Fruit fly (Drosophila melanogaster) whole organism, adult: ENCODE measurements around the gene CG10237.

Experiments used
- CG11617 ChIP-seq: fragments of 200-800 bp; sonication (Bioruptor generic); optimal IDR thresholded peaks from 2 replicates; lab custom pipeline; 2017; ENCODE audit warnings: mild to moderate bottlenecking, missing biosample characterization, missing genetic modification reagents, missing genetic modification characterization
- CG5204 ChIP-seq: fragments of 200-800 bp; sonication (Bioruptor generic); optimal IDR thresholded peaks from 2 replicates; lab custom pipeline; 2016; ENCODE audit warnings: missing biosample characterization, missing genetic modification characterization
- CG7045 ChIP-seq: fragments of 200-800 bp; sonication (Bioruptor generic); optimal IDR thresholded peaks from 2 replicates; lab custom pipeline; 2017; ENCODE audit warnings: missing biosample characterization, mild to moderate bottlenecking, missing genetic modification characterization
- Clk ChIP-seq: fragments of 200-800 bp; sonication (Bioruptor generic); optimal IDR thresholded peaks from 2 replicates; lab custom pipeline; 2017; ENCODE audit warnings: missing biosample characterization, missing genetic modification characterization
- bab1 ChIP-seq: fragments of 200-800 bp; sonication (Bioruptor generic); optimal IDR thresholded peaks from 3 replicates; lab custom pipeline; 2019; ENCODE audit warnings: missing biosample characterization, mild to moderate bottlenecking, missing genetic modification characterization, moderate library complexity
- tj ChIP-seq: fragments of 200-800 bp; sonication (Bioruptor generic); optimal IDR thresholded peaks from 3 replicates; lab custom pipeline; 2017; ENCODE audit warnings: missing biosample characterization, mild to moderate bottlenecking, missing genetic modification characterization, moderate library complexity
- toe ChIP-seq: fragments of 200-800 bp; sonication (Bioruptor generic); optimal IDR thresholded peaks from 2 replicates; lab custom pipeline; 2016; ENCODE audit warnings: missing biosample characterization, missing genetic modification characterization

DNA sequence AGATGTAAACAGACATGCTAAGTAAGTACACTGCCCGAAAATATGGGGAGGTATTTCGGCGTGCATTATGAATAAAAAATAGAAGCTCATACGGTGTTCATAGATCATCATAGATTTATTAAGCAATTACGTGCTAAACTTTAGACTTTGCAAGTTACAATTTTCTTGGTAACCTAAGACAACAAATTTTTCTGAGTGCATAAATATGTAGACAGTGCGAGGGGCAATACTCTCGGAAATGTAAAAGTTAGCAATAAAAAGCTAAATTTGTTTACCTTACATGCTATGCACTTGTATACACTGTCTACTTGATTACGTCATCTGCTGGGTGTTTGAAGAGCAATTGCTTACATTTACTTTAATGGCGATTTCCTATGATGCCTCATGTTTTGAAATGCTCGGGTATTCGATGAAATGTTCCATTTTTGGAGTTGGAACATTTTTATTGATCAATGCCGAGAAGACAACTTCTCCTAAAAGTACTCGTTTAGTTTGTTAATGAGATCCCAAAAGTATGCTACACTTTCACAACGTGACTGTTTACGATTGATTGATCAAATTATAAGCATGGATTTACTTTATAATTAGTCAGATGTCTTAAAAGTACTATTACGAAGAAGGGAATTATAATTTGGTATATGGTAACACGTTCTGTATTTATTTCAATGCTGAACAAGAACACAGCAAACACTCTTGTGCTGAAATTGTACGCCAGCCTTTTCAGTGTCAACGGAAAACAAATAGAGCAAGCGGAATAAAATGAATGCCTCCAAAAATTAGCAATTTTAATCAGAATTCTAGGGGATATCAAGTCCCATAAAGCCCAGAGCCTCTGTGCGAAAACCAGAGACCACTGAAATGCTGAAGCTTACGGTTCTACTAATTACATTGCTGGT, 25.7 kb downstream of the CG10237 start, which contains the start of gene Lectin-galC1:
- peak; percentile 81 for TF ChIP-seq Clk (GFP tag; lab: Kevin White, UChicago)
- peak; percentile 84 for TF ChIP-seq CG7045
- peak; percentile 86 for TF ChIP-seq CG5204 (GFP tag; lab: Kevin White, UChicago)
- no peak for TF ChIP-seq bab1
- TF ChIP-seq CG11617 (GFP tag; lab: Kevin White, UChicago), result peak; percentile 61
- peak; percentile 80 for TF ChIP-seq tj
- TF ChIP-seq toe (GFP tag; lab: Kevin White, UChicago), result peak; percentile 87
